Worm (Caenorhabditis elegans): ENCODE measurements around the gene smg-4.

smg-4 gene

ce11 chrV:9801965-9802364 lies 24.4 kb upstream of the smg-4 start, which contains the start of gene F46B6.10:
Gene F46B6.10 (minus strand): TSS chrV:9802065.
- no peak for TF ChIP-seq ceh-34 (tag; optimal IDR thresholded peaks at IDR 0.05)
- TF ChIP-seq ceh-22 (tag; optimal IDR thresholded peaks at IDR 0.05), result no peak
- no peak for TF ChIP-seq elt-2 (tag; optimal IDR thresholded peaks at IDR 0.05)

DNA sequence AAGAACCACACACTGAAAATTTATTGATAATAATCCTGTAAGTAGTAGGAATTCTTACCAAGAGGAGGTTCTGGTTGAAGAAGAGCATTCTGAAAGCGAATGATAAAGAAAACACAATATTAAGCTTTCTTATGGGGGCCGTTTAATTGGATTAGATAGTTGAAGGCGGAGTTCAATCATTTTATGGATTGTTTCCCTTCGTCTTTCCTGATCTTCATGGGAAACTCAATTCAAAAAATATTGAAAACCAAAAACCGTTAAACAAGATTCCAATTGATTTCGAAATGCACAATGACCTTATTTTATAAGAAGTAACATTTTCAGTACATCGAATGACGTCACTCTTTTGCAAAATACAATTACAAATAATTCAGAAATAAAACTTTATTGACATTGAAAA lies 21.5 kb upstream of the smg-4 start, which contains the start of gene F46B6.13:
F46B6.13 (minus strand) TSS at position 101 of the 400 bp plus-strand sequence.
- TF ChIP-seq K09A11.1 (tag; optimal IDR thresholded peaks at IDR 0.05; ENCODE audit: insufficient read depth) (no peak), fax-1 (tag; optimal IDR thresholded peaks at IDR 0.05) (no peak), sdc-2 (tag; optimal IDR thresholded peaks at IDR 0.05) (no peak), ref-2 (tag; optimal IDR thresholded peaks at IDR 0.05) (no peak), pha-2 (tag; optimal IDR thresholded peaks at IDR 0.05) (no peak), ceh-14 (tag; optimal IDR thresholded peaks at IDR 0.05) (no peak), hlh-13 (GFP tag; optimal IDR thresholded peaks at IDR 0.05) (no peak)

ce11 chrV:9798212-9798611 lies 20.7 kb upstream of the smg-4 start:
- no peak for TF ChIP-seq lin-11 (tag; optimal IDR thresholded peaks at IDR 0.05)
- TF ChIP-seq unc-86 (tag; optimal IDR thresholded peaks at IDR 0.05), result no peak
- TF ChIP-seq elt-2 (tag; optimal IDR thresholded peaks at IDR 0.05), result no peak
- no peak for TF ChIP-seq pha-2 (tag; optimal IDR thresholded peaks at IDR 0.05)
- TF ChIP-seq ceh-34 (tag; optimal IDR thresholded peaks at IDR 0.05), result no peak
- TF ChIP-seq F13H6.1 (tag; optimal IDR thresholded peaks at IDR 0.05), result no peak
- TF ChIP-seq nhr-232 (tag; optimal IDR thresholded peaks at IDR 0.05), result no peak
- TF ChIP-seq hlh-6 (tag; optimal IDR thresholded peaks at IDR 0.05), result no peak
- no peak for TF ChIP-seq odd-2 (tag; optimal IDR thresholded peaks at IDR 0.05)
- no peak for TF ChIP-seq fkh-6 (tag; optimal IDR thresholded peaks at IDR 0.05)

DNA sequence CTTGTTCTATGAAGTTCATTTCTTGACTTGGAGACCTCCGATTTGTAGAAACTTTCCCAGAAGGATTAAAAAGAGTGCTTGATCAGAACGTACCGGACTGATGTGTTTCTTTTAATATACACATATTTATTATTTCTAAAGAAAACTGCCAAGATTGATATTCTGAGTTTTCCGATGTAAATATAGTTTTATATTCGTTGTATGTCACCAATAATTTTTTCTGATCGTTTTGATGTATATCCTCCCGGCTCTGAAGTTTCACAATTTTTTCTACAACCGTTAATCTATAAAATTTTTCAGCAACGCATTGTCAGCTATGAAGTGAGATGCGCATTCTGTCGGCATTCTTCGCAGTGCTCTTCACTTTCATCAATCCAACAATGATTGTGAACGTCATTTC lies 19.0 kb upstream of the smg-4 start, which contains the start of gene F46B6.9:
F46B6.9 (plus strand) TSS at position 301 of the 400 bp plus-strand sequence.
- TF ChIP-seq pax-1 (tag; optimal IDR thresholded peaks at IDR 0.05) (no peak), dve-1 (tag; optimal IDR thresholded peaks at IDR 0.05) (no peak), dmd-4 (tag; optimal IDR thresholded peaks at IDR 0.05; ENCODE audit: borderline replicate concordance) (no peak), ceh-48 (tag; optimal IDR thresholded peaks at IDR 0.05) (no peak), eyg-1 (tag; optimal IDR thresholded peaks at IDR 0.05) (no peak), hlh-8 (tag; optimal IDR thresholded peaks at IDR 0.05) (no peak), hlh-13 (GFP tag; optimal IDR thresholded peaks at IDR 0.05) (no peak), unc-42 (tag; optimal IDR thresholded peaks at IDR 0.05) (no peak), nfya-1 (tag; optimal IDR thresholded peaks at IDR 0.05) (no peak), pha-2 (tag; optimal IDR thresholded peaks at IDR 0.05) (no peak), che-1 (tag; optimal IDR thresholded peaks at IDR 0.05) (no peak), ama-1 (optimal IDR thresholded peaks at IDR 0.05) (no peak), zip-5 (tag; optimal IDR thresholded peaks at IDR 0.05) (no peak), pag-3 (tag; optimal IDR thresholded peaks at IDR 0.05; ENCODE audit: borderline replicate concordance) (no peak), fkh-10 (GFP tag; optimal IDR thresholded peaks at IDR 0.05) (no peak), npax-4 (tag; optimal IDR thresholded peaks at IDR 0.05) (no peak), tbx-7 (tag; optimal IDR thresholded peaks at IDR 0.05) (no peak)

DNA sequence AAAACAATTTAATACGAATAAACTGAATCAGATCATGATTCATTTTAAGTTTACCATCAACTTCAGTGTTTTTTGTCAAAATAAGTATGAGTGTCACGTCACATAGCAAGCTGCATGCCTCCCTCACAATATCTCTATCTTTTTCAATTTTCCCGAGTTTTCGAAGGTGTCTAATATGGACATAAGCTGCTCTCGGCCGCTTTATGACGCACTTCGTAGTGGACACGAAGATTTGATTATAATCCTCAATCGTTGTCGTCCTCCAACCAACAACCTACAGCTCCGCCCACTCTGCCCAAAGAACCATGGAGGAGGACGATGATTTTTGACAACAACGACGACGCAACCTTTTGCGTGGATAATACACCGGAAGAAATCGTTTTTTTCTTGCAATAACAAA lies 18.5 kb upstream of the smg-4 start:
- TF ChIP-seq Y22D7AL.16 (tag; optimal IDR thresholded peaks at IDR 0.05) (no peak), unc-42 (tag; optimal IDR thresholded peaks at IDR 0.05) (peak; percentile 37)

- no peak for TF ChIP-seq ceh-2 (tag; optimal IDR thresholded peaks at IDR 0.05)
- TF ChIP-seq ceh-45 (GFP tag; IDR thresholded peaks at IDR 0.05), result no peak
- no peak for TF ChIP-seq ceh-6 (GFP tag; optimal IDR thresholded peaks at IDR 0.05)
- no peak for TF ChIP-seq F13H6.1 (tag; optimal IDR thresholded peaks at IDR 0.05)
- no peak for TF ChIP-seq elt-2 (tag; optimal IDR thresholded peaks at IDR 0.05)
- TF ChIP-seq che-1 (tag; optimal IDR thresholded peaks at IDR 0.05), result no peak
- TF ChIP-seq gmeb-2 (tag; optimal IDR thresholded peaks at IDR 0.05), result no peak
- no peak for TF ChIP-seq hlh-15 (tag; optimal IDR thresholded peaks at IDR 0.05)
- no peak for TF ChIP-seq dve-1 (tag; optimal IDR thresholded peaks at IDR 0.05)
- no peak for TF ChIP-seq K09A11.1 (tag; optimal IDR thresholded peaks at IDR 0.05; ENCODE audit: insufficient read depth)
- TF ChIP-seq rnt-1 (tag; optimal IDR thresholded peaks at IDR 0.05), result no peak
- no peak for TF ChIP-seq unc-86 (tag; optimal IDR thresholded peaks at IDR 0.05)
- no peak for TF ChIP-seq unc-3 (GFP tag; conservative IDR thresholded peaks at IDR 0.05)
- TF ChIP-seq unc-3 (tag; optimal IDR thresholded peaks at IDR 0.05), result no peak
- TF ChIP-seq T23F11.4 (GFP tag; optimal IDR thresholded peaks at IDR 0.05), result no peak
- no peak for TF ChIP-seq eyg-1 (tag; optimal IDR thresholded peaks at IDR 0.05)
- no peak for TF ChIP-seq tbx-2 (tag; optimal IDR thresholded peaks at IDR 0.05)
Observed at ce11 chrV:9794997-9795396, 17.5 kb upstream of the smg-4 start.
